Fruit fly (Drosophila melanogaster) whole organism, embryonic: ENCODE data around the gene Wwox.

Experiments
- Adf1 ChIP-seq: fragments of 200-800 bp; sonication (Bioruptor generic); IDR thresholded peaks from 2 replicates; pipeline ENCODE4 v1.3.6; 2022; ENCODE audit warnings: missing biosample characterization, missing genetic modification characterization
- Aef1 ChIP-seq: fragments of 200-800 bp; sonication (Bioruptor generic); IDR thresholded peaks from 3 replicates; pipeline ENCODE4 v1.3.6; 2022; ENCODE audit warnings: missing biosample characterization, missing genetic modification characterization
- Atf6 ChIP-seq: fragments of 200-800 bp; sonication (Bioruptor generic); IDR thresholded peaks from 2 replicates; pipeline ENCODE4 v1.3.6; 2022; ENCODE audit warnings: missing biosample characterization, missing genetic modification characterization
- CG1024 ChIP-seq: fragments of 200-800 bp; sonication (Bioruptor generic); IDR thresholded peaks from 2 replicates; pipeline ENCODE4 v1.3.6; 2022; ENCODE audit warnings: missing biosample characterization, missing genetic modification characterization
- CG10462 ChIP-seq: fragments of 200-800 bp; sonication (Bioruptor generic); optimal IDR thresholded peaks from 2 replicates; lab custom pipeline; 2016; ENCODE audit warnings: missing biosample characterization, missing genetic modification characterization
- CG10654 ChIP-seq: fragments of 200-800 bp; sonication (Bioruptor generic); optimal IDR thresholded peaks from 2 replicates; lab custom pipeline; 2016; ENCODE audit warnings: missing biosample characterization, missing genetic modification characterization
- CG11247 ChIP-seq: fragments of 200-800 bp; sonication (Bioruptor generic); IDR thresholded peaks from 2 replicates; pipeline ENCODE4 v1.3.6; 2022; ENCODE audit warnings: missing biosample characterization, missing genetic modification characterization
- CG13894 ChIP-seq: fragments of 200-800 bp; sonication (Bioruptor generic); optimal IDR thresholded peaks from 3 replicates; lab custom pipeline; 2018; ENCODE audit warnings: missing biosample characterization, mild to moderate bottlenecking, missing genetic modification characterization, moderate library complexity
- CG1647 ChIP-seq: fragments of 200-800 bp; sonication (Bioruptor generic); optimal IDR thresholded peaks from 3 replicates; lab custom pipeline; 2016; ENCODE audit warnings: missing biosample characterization, missing genetic modification characterization
- CG16813 ChIP-seq: fragments of 200-800 bp; sonication (Bioruptor generic); IDR thresholded peaks from 3 replicates; pipeline ENCODE4 v1.3.6; 2022; ENCODE audit warnings: missing biosample characterization, missing genetic modification characterization; ENCODE audit not compliant: partially characterized antibody
- CG17385 ChIP-seq: fragments of 200-800 bp; sonication (Bioruptor generic); optimal IDR thresholded peaks from 3 replicates; lab custom pipeline; 2018; ENCODE audit warnings: missing biosample characterization, mild to moderate bottlenecking, missing genetic modification characterization
- CG18262 ChIP-seq: fragments of 200-800 bp; optimal IDR thresholded peaks from 3 replicates; lab custom pipeline; 2019; ENCODE audit warnings: missing biosample characterization, mild to moderate bottlenecking, missing genetic modification characterization, moderate library complexity
- CG2120 ChIP-seq: fragments of 200-800 bp; sonication (Bioruptor generic); optimal IDR thresholded peaks from 3 replicates; lab custom pipeline; 2016; ENCODE audit warnings: missing biosample characterization, missing genetic modification characterization
- CG3847 ChIP-seq: fragments of 200-800 bp; sonication (Bioruptor generic); IDR thresholded peaks from 2 replicates; pipeline ENCODE4 v1.3.6; 2022; ENCODE audit warnings: missing biosample characterization, missing genetic modification characterization
- CG7372 ChIP-seq: fragments of 200-800 bp; sonication (Bioruptor generic); IDR thresholded peaks from 2 replicates; pipeline ENCODE4 v1.3.6; 2022; ENCODE audit warnings: missing biosample characterization, missing genetic modification characterization
- CG7963 ChIP-seq: fragments of 200-800 bp; sonication (Bioruptor generic); IDR thresholded peaks from 3 replicates; pipeline ENCODE4 v1.3.6; 2022; ENCODE audit warnings: missing biosample characterization, missing genetic modification characterization; ENCODE audit not compliant: partially characterized antibody
- CG8924 ChIP-seq: fragments of 200-800 bp; optimal IDR thresholded peaks from 3 replicates; lab custom pipeline; 2019; ENCODE audit warnings: missing biosample characterization, mild to moderate bottlenecking, missing genetic modification characterization, moderate library complexity
- CG9797 ChIP-seq: fragments of 200-800 bp; sonication (Bioruptor generic); optimal IDR thresholded peaks from 3 replicates; lab custom pipeline; 2018; ENCODE audit warnings: missing biosample characterization, mild to moderate bottlenecking, missing genetic modification characterization
- D ChIP-seq, 2 experiments: fragments of 200-800 bp in 1 of 2; fragments of >200 bp in 1 of 2; sonication (Bioruptor generic) in 1 of 2; optimal IDR thresholded peaks; 2 replicates in 1 of 2; 3 replicates in 1 of 2; lab custom pipeline; 2017; ENCODE audit warnings: mild to moderate bottlenecking in 1 of 2, missing biosample characterization in 1 of 2, missing genetic modification characterization in 1 of 2, missing genetic modification reagents in 1 of 2
- Doc2 ChIP-seq: fragments of 200-800 bp; sonication (Bioruptor generic); IDR thresholded peaks from 2 replicates; pipeline ENCODE4 v1.3.6; 2022; ENCODE audit warnings: missing biosample characterization, missing genetic modification characterization
- Ets97D ChIP-seq: fragments of 200-800 bp; sonication (Bioruptor generic); optimal IDR thresholded peaks from 3 replicates; lab custom pipeline; 2016; ENCODE audit warnings: missing biosample characterization, missing genetic modification characterization
- MBD-R2 ChIP-seq: fragments of 200-800 bp; sonication (Bioruptor generic); IDR thresholded peaks from 2 replicates; pipeline ENCODE4 v1.3.6; 2022; ENCODE audit warnings: missing biosample characterization, missing genetic modification characterization
- NC2α ChIP-seq: fragments of 200-800 bp; sonication (Bioruptor generic); optimal IDR thresholded peaks from 2 replicates; lab custom pipeline; 2016; ENCODE audit warnings: missing biosample characterization, missing genetic modification characterization
- Oaz ChIP-seq: fragments of 200-800 bp; sonication (Bioruptor generic); IDR thresholded peaks from 2 replicates; pipeline ENCODE4 v1.3.6; 2022; ENCODE audit warnings: missing biosample characterization, missing genetic modification characterization
- Spps ChIP-seq: fragments of 200-800 bp; sonication (Bioruptor generic); optimal IDR thresholded peaks from 2 replicates; lab custom pipeline; 2018; ENCODE audit warnings: missing biosample characterization, mild to moderate bottlenecking, missing genetic modification characterization
- aop ChIP-seq: fragments of 200-800 bp; sonication (Bioruptor generic); IDR thresholded peaks from 2 replicates; pipeline ENCODE4 v1.3.6; 2022; ENCODE audit warnings: missing biosample characterization, missing genetic modification characterization
- cas ChIP-seq: fragments of 200-800 bp; sonication (Bioruptor generic); IDR thresholded peaks from 2 replicates; pipeline ENCODE4 v1.3.6; 2022; ENCODE audit warnings: missing biosample characterization, missing genetic modification characterization
- caup ChIP-seq: fragments of 200-800 bp; sonication (Bioruptor generic); optimal IDR thresholded peaks from 3 replicates; lab custom pipeline; 2017; ENCODE audit warnings: missing biosample characterization, mild to moderate bottlenecking, missing genetic modification characterization, moderate library complexity; ENCODE audit not compliant: severe bottlenecking
- cg ChIP-seq: fragments of 200-800 bp; sonication (Bioruptor generic); optimal IDR thresholded peaks from 3 replicates; lab custom pipeline; 2019; ENCODE audit warnings: missing biosample characterization, mild to moderate bottlenecking, missing genetic modification characterization, moderate library complexity
- chinmo ChIP-seq: fragments of 200-800 bp; sonication (Bioruptor generic); IDR thresholded peaks from 4 replicates; pipeline ENCODE4 v1.3.6; 2022; ENCODE audit warnings: missing biosample characterization, missing genetic modification characterization; ENCODE audit not compliant: partially characterized antibody
- ci ChIP-seq: fragments of 200-800 bp; sonication (Bioruptor generic); IDR thresholded peaks from 3 replicates; pipeline ENCODE4 v1.3.6; 2022; ENCODE audit warnings: missing biosample characterization, missing genetic modification characterization
- croc ChIP-seq: fragments of 200-800 bp; sonication (Bioruptor generic); conservative IDR thresholded peaks from 3 replicates; pipeline ENCODE4 v1.3.6; 2022; ENCODE audit warnings: missing biosample characterization, missing genetic modification characterization
- en ChIP-seq: fragments of 200-800 bp; sonication (Bioruptor generic); optimal IDR thresholded peaks from 2 replicates; lab custom pipeline; 2016; ENCODE audit warnings: missing biosample characterization, missing genetic modification characterization
- esg ChIP-seq: fragments of 200-800 bp; sonication (Bioruptor generic); conservative IDR thresholded peaks from 2 replicates; pipeline ENCODE4 v1.3.6; 2022; ENCODE audit warnings: missing biosample characterization, missing genetic modification characterization
- gsb ChIP-seq: fragments of 200-800 bp; sonication (Bioruptor generic); IDR thresholded peaks from 2 replicates; pipeline ENCODE4 v1.3.6; 2022; ENCODE audit warnings: missing biosample characterization, missing genetic modification characterization
- gt ChIP-seq: fragments of 200-800 bp; sonication (Bioruptor generic); IDR thresholded peaks from 2 replicates; pipeline ENCODE4 v1.3.6; 2022; ENCODE audit warnings: missing biosample characterization, missing genetic modification characterization
- jumu ChIP-seq: fragments of 200-800 bp; sonication (Bioruptor generic); optimal IDR thresholded peaks from 3 replicates; lab custom pipeline; 2016; ENCODE audit warnings: missing biosample characterization, missing genetic modification characterization
- knrl ChIP-seq: fragments of 200-800 bp; sonication (Bioruptor generic); IDR thresholded peaks from 3 replicates; pipeline ENCODE4 v1.3.6; 2022; ENCODE audit warnings: missing biosample characterization, missing genetic modification characterization; ENCODE audit not compliant: partially characterized antibody
- lola ChIP-seq, 3 experiments: fragments of >200 bp in 2 of 3; fragments of 200-800 bp in 1 of 3; sonication (Bioruptor generic) in 1 of 3; optimal IDR thresholded peaks; 2 replicates each; lab custom pipeline; 2017 to 2019; ENCODE audit warnings: missing biosample characterization in 3 of 3, missing genetic modification characterization in 3 of 3, mild to moderate bottlenecking in 1 of 3, moderate library complexity in 1 of 3
- mirr ChIP-seq: fragments of 200-800 bp; sonication (Bioruptor generic); optimal IDR thresholded peaks from 3 replicates; lab custom pipeline; 2018; ENCODE audit warnings: missing biosample characterization, mild to moderate bottlenecking, missing genetic modification characterization
- nerfin-2 ChIP-seq: fragments of 200-800 bp; sonication (Bioruptor generic); IDR thresholded peaks from 2 replicates; pipeline ENCODE4 v1.3.6; 2022; ENCODE audit warnings: missing biosample characterization, missing genetic modification characterization; ENCODE audit not compliant: partially characterized antibody
- p53 ChIP-seq: fragments of 200-800 bp; sonication (Bioruptor generic); optimal IDR thresholded peaks from 2 replicates; lab custom pipeline; 2016; ENCODE audit warnings: missing biosample characterization, missing genetic modification characterization
- psq ChIP-seq: fragments of 200-800 bp; sonication (Bioruptor generic); optimal IDR thresholded peaks from 2 replicates; lab custom pipeline; 2017; ENCODE audit warnings: missing biosample characterization, missing genetic modification characterization
- sc ChIP-seq, 3 experiments: fragments of >200 bp in 2 of 3; fragments of 200-800 bp in 1 of 3; sonication (Bioruptor generic) in 1 of 3; optimal IDR thresholded peaks; 2 replicates in 2 of 3; 3 replicates in 1 of 3; lab custom pipeline; 2017; ENCODE audit warnings: mild to moderate bottlenecking in 1 of 3, missing biosample characterization in 1 of 3, missing genetic modification characterization in 1 of 3, missing genetic modification reagents in 1 of 3
- schlank ChIP-seq: fragments of 200-800 bp; sonication (Bioruptor generic); optimal IDR thresholded peaks from 2 replicates; lab custom pipeline; 2018; ENCODE audit warnings: missing biosample characterization, mild to moderate bottlenecking, missing genetic modification characterization
- sens ChIP-seq: fragments of 200-800 bp; sonication (Bioruptor generic); peaks from one replicate; lab custom pipeline; 2016; ENCODE audit warnings: missing biosample characterization, missing genetic modification characterization
- slbo ChIP-seq: fragments of 200-800 bp; sonication (Bioruptor generic); IDR thresholded peaks from 2 replicates; pipeline ENCODE4 v1.3.6; 2022; ENCODE audit warnings: missing biosample characterization, missing genetic modification characterization
- tna ChIP-seq: fragments of 200-800 bp; sonication (Bioruptor generic); IDR thresholded peaks from 2 replicates; pipeline ENCODE4 v1.3.6; 2022; ENCODE audit warnings: missing biosample characterization, missing genetic modification characterization; ENCODE audit not compliant: partially characterized antibody
- wor ChIP-seq: fragments of 200-800 bp; sonication (Bioruptor generic); IDR thresholded peaks from 2 replicates; pipeline ENCODE4 v1.3.6; 2022; ENCODE audit warnings: missing biosample characterization, missing genetic modification characterization

The Wwox gene

dm6 chr2L:7973470-7974207 is 30.4 kb downstream of the Wwox start (continued):
- TF ChIP-seq NC2α (GFP tag; lab: Kevin White, UChicago) (no peak), CG11247 (no peak), cg (no peak), caup (GFP tag; lab: Kevin White, UChicago) (no peak), esg (GFP tag; lab: Robert Waterston, UW) (no peak), CG1024 (GFP tag; lab: Robert Waterston, UW) (no peak), schlank (tag; lab: Kevin White, UChicago) (peak; percentile 4), CG18262 (no peak), tna (GFP tag; lab: Robert Waterston, UW) (no peak), p53 (no peak), ci (GFP tag; lab: Robert Waterston, UW) (no peak), en (GFP tag; lab: Kevin White, UChicago) (no peak), Adf1 (GFP tag; lab: Robert Waterston, UW) (peak; percentile 22; the same call in 1 of the 2 replicates), CG3847 (no peak), Aef1 (peak; percentile 15; the same call in 1 of the 3 replicates), CG7372 (no peak), sc (optimal IDR thresholded peaks at IDR 0.05; lab: Kevin White, UChicago) (no peak), sc (GFP tag; optimal IDR thresholded peaks at IDR 0.05; lab: Kevin White, UChicago) (no peak), wor (GFP tag; lab: Robert Waterston, UW) (no peak), cas (GFP tag; lab: Robert Waterston, UW) (peak; percentile 41; the same call in 1 of the 2 replicates), gsb (GFP tag; lab: Robert Waterston, UW) (no peak), Atf6 (GFP tag; lab: Robert Waterston, UW) (no peak), CG9797 (no peak), mirr (GFP tag; lab: Kevin White, UChicago) (no peak), CG1647 (GFP tag; lab: Kevin White, UChicago) (no peak), croc (GFP tag; lab: Robert Waterston, UW) (no peak), CG13894 (tag; lab: Kevin White, UChicago) (peak; percentile 78), chinmo (GFP tag; lab: Robert Waterston, UW) (peak; percentile 87), sens (GFP tag; lab: Kevin White, UChicago) (no peak), CG7963 (GFP tag; lab: Robert Waterston, UW) (no peak), CG16813 (GFP tag; lab: Robert Waterston, UW) (no peak), D (optimal IDR thresholded peaks at IDR 0.05; lab: Kevin White, UChicago) (no peak), D (GFP tag; optimal IDR thresholded peaks at IDR 0.05; lab: Kevin White, UChicago) (no peak), CG2120 (peak; percentile 57), gt (GFP tag; lab: Robert Waterston, UW) (no peak), CG8924 (tag; lab: Kevin White, UChicago) (no peak), lola (GFP tag; optimal IDR thresholded peaks at IDR 0.05; lab: Kevin White, UChicago) (no peak), nerfin-2 (GFP tag; lab: Robert Waterston, UW) (0 out of 2 replicates have a peak, but pooled peaks have one; percentile 24), jumu (GFP tag; lab: Kevin White, UChicago) (no peak), CG10462 (GFP tag; lab: Kevin White, UChicago) (no peak), knrl (GFP tag; lab: Robert Waterston, UW) (no peak), Doc2 (no peak), Oaz (GFP tag; lab: Robert Waterston, UW) (no peak), CG10654 (no peak), CG17385 (GFP tag; lab: Kevin White, UChicago) (no peak), psq (GFP tag; lab: Kevin White, UChicago) (no peak), MBD-R2 (GFP tag; lab: Robert Waterston, UW) (no peak; the same call in 1 of the 2 replicates), Spps (tag; lab: Kevin White, UChicago) (no peak), slbo (GFP tag; lab: Robert Waterston, UW) (no peak), Ets97D (GFP tag; lab: Kevin White, UChicago) (no peak), aop (GFP tag; lab: Robert Waterston, UW) (no peak)
